Worm (Caenorhabditis elegans) whole organism, L1 larva: ENCODE measurements around the gene T10B9.14.
A peak's percentile ranks its signal among the peaks of the same experiment; 100 is the strongest.

Experiments
- C16A3.4 ChIP-seq: fragments of 150-350 bp; optimal IDR thresholded peaks from 2 replicates; lab custom pipeline; 2014; ENCODE audit warnings: missing biosample characterization, missing genetic modification characterization
- blmp-1 ChIP-seq: fragments of 150-350 bp; optimal IDR thresholded peaks from 2 replicates; lab custom pipeline; 2014; ENCODE audit warnings: missing biosample characterization, missing genetic modification characterization
- ceh-63 ChIP-seq: fragments of 200-800 bp; sonication (Bioruptor generic); optimal IDR thresholded peaks from 2 replicates; lab custom pipeline; 2018; ENCODE audit warnings: mild to moderate bottlenecking, missing genetic modification characterization, missing compliant biosample characterization
- ceh-8 ChIP-seq: fragments of 200-800 bp; sonication (Bioruptor generic); optimal IDR thresholded peaks from 2 replicates; lab custom pipeline; 2018; ENCODE audit warnings: mild to moderate bottlenecking, missing genetic modification characterization, moderate library complexity, missing compliant biosample characterization
- ceh-82 ChIP-seq, 3 experiments: fragments of 150-350 bp in 1 of 3; sonication (generic microtip) in 2 of 3; optimal IDR thresholded peaks; 2 replicates each; lab custom pipeline; 2014 to 2017; ENCODE audit warnings: missing biosample characterization in 3 of 3, missing genetic modification characterization in 3 of 3
- ceh-90 ChIP-seq: sonication (generic microtip); optimal IDR thresholded peaks from 2 replicates; lab custom pipeline; 2016; ENCODE audit warnings: missing genetic modification characterization, missing compliant biosample characterization
- dpl-1 ChIP-seq, 3 experiments: fragments of 150-350 bp in 2 of 3; sonication (generic microtip) in 1 of 3; optimal IDR thresholded peaks; 2 replicates each; lab custom pipeline; 2014 to 2017; ENCODE audit warnings: missing biosample characterization in 3 of 3, missing genetic modification characterization in 3 of 3, missing genetic modification reagents in 3 of 3
- efl-1 ChIP-seq, 4 experiments: fragments of 150-350 bp; optimal IDR thresholded peaks in 3 of 4; peaks in 1 of 4; 1 replicate in 1 of 4; 2 replicates in 3 of 4; lab custom pipeline; 2014; ENCODE audit warnings: missing biosample characterization in 2 of 4, missing genetic modification characterization in 2 of 4, missing genetic modification reagents in 2 of 4
- egl-13 ChIP-seq: sonication (generic microtip); optimal IDR thresholded peaks from 2 replicates; lab custom pipeline; 2016; ENCODE audit warnings: missing genotype, missing genetic modification reagents, missing genetic modification characterization, missing compliant biosample characterization
- elt-2 ChIP-seq: sonication (generic microtip); optimal IDR thresholded peaks from 2 replicates; lab custom pipeline; 2016; ENCODE audit warnings: missing genetic modification characterization, mild to moderate bottlenecking, inconsistent platforms, missing compliant biosample characterization, missing genetic modification reagents
- elt-3 ChIP-seq, 6 experiments: fragments of 150-350 bp in 1 of 6; sonication (generic microtip); optimal IDR thresholded peaks; 2 replicates each; lab custom pipeline; 2017 to 2018; ENCODE audit warnings: missing biosample characterization in 6 of 6, missing genetic modification characterization in 6 of 6, inconsistent platforms in 1 of 6
- ets-5 ChIP-seq: fragments of 200-800 bp; sonication (Bioruptor generic); IDR thresholded peaks from 2 replicates; pipeline ENCODE4 v1.3.6; 2022; ENCODE audit warnings: missing genetic modification characterization, missing compliant biosample characterization
- fkh-10 ChIP-seq: sonication (generic microtip); optimal IDR thresholded peaks from 2 replicates; lab custom pipeline; 2017; ENCODE audit warnings: missing biosample characterization, missing genetic modification reagents, missing genetic modification characterization
- fkh-8 ChIP-seq: sonication (generic microtip); optimal IDR thresholded peaks from 2 replicates; lab custom pipeline; 2016; ENCODE audit warnings: mild to moderate bottlenecking, missing genetic modification characterization, missing compliant biosample characterization
- grh-1 ChIP-seq: fragments of 200-800 bp; sonication (Bioruptor generic); IDR thresholded peaks from 2 replicates; pipeline ENCODE4 v1.3.6; 2022; ENCODE audit warnings: missing genetic modification reagents, missing genetic modification characterization, missing compliant biosample characterization
- hlh-4 ChIP-seq: sonication (generic microtip); optimal IDR thresholded peaks from 2 replicates; lab custom pipeline; 2016; ENCODE audit warnings: mild to moderate bottlenecking, missing genetic modification characterization, missing compliant biosample characterization
- irx-1 ChIP-seq: sonication (generic microtip); optimal IDR thresholded peaks from 2 replicates; lab custom pipeline; 2016; ENCODE audit warnings: missing genetic modification characterization, missing compliant biosample characterization
- isw-1 ChIP-seq: fragments of 200-800 bp; sonication (Bioruptor generic); IDR thresholded peaks from 2 replicates; pipeline ENCODE4 v1.3.6; 2022; ENCODE audit warnings: missing genetic modification characterization, missing compliant biosample characterization
- lin-14 ChIP-seq: fragments of 200-800 bp; sonication (Bioruptor generic); optimal IDR thresholded peaks from 2 replicates; lab custom pipeline; 2018; ENCODE audit warnings: mild to moderate bottlenecking, missing genetic modification characterization, moderate library complexity, missing compliant biosample characterization
- lin-35 ChIP-seq, 2 experiments: fragments of 150-350 bp; optimal IDR thresholded peaks; 2 replicates each; lab custom pipeline; 2014; ENCODE audit warnings: missing biosample characterization in 2 of 2, missing genetic modification characterization in 2 of 2, missing genetic modification reagents in 2 of 2
- lir-3 ChIP-seq: sonication (generic microtip); optimal IDR thresholded peaks from 2 replicates; lab custom pipeline; 2016; ENCODE audit warnings: mild to moderate bottlenecking, missing genetic modification characterization, moderate library complexity, missing compliant biosample characterization; ENCODE audit not compliant: poor library complexity
- mdl-1 ChIP-seq, 2 experiments: fragments of 150-350 bp; optimal IDR thresholded peaks; 2 replicates each; lab custom pipeline; 2014 to 2017; ENCODE audit warnings: missing biosample characterization in 2 of 2, missing genetic modification characterization in 2 of 2, inconsistent platforms in 1 of 2
- mef-2 ChIP-seq: fragments of 150-350 bp; optimal IDR thresholded peaks from 2 replicates; lab custom pipeline; 2014; ENCODE audit warnings: missing biosample characterization, missing genetic modification characterization
- mep-1 ChIP-seq: fragments of 150-350 bp; optimal IDR thresholded peaks from 2 replicates; lab custom pipeline; 2014; ENCODE audit warnings: missing biosample characterization, missing genetic modification characterization
- nhr-19 ChIP-seq: fragments of 200-800 bp; sonication (Bioruptor generic); conservative IDR thresholded peaks from 2 replicates; pipeline ENCODE4 v1.3.6; 2022; ENCODE audit warnings: missing genetic modification characterization, missing compliant biosample characterization
- nhr-20 ChIP-seq: sonication (generic microtip); optimal IDR thresholded peaks from 2 replicates; lab custom pipeline; 2016; ENCODE audit warnings: mild to moderate bottlenecking, missing genetic modification characterization, missing compliant biosample characterization
- nhr-237 ChIP-seq: fragments of 150-350 bp; optimal IDR thresholded peaks from 2 replicates; lab custom pipeline; 2014; ENCODE audit warnings: missing biosample characterization, missing genetic modification characterization
- nhr-71 ChIP-seq: sonication (generic microtip); optimal IDR thresholded peaks from 2 replicates; lab custom pipeline; 2016; ENCODE audit warnings: mild to moderate bottlenecking, missing genetic modification characterization, moderate library complexity, missing compliant biosample characterization
- nhr-76 ChIP-seq: sonication (generic microtip); optimal IDR thresholded peaks from 2 replicates; lab custom pipeline; 2017; ENCODE audit warnings: missing biosample characterization, missing genetic modification characterization
- nhr-85 ChIP-seq: sonication (generic microtip); peaks from one replicate; lab custom pipeline; 2016; ENCODE audit warnings: missing genetic modification characterization, inconsistent platforms, missing compliant biosample characterization
- snu-23 ChIP-seq: sonication (generic microtip); optimal IDR thresholded peaks from 2 replicates; lab custom pipeline; 2016; ENCODE audit warnings: missing genetic modification characterization, missing compliant biosample characterization
- sptf-1 ChIP-seq: fragments of 150-350 bp; optimal IDR thresholded peaks from 2 replicates; lab custom pipeline; 2014; ENCODE audit warnings: missing biosample characterization, missing genetic modification characterization
- unc-130 ChIP-seq: fragments of 150-350 bp; optimal IDR thresholded peaks from 2 replicates; lab custom pipeline; 2017; ENCODE audit warnings: missing biosample characterization, missing genetic modification characterization, inconsistent platforms
- unc-86 ChIP-seq: sonication (generic microtip); optimal IDR thresholded peaks from 2 replicates; lab custom pipeline; 2016; ENCODE audit warnings: missing genetic modification characterization, missing compliant biosample characterization
- zag-1 ChIP-seq: fragments of 150-350 bp; optimal IDR thresholded peaks from 2 replicates; lab custom pipeline; 2014; ENCODE audit warnings: missing biosample characterization, missing genetic modification characterization

The T10B9.14 gene

DNA sequence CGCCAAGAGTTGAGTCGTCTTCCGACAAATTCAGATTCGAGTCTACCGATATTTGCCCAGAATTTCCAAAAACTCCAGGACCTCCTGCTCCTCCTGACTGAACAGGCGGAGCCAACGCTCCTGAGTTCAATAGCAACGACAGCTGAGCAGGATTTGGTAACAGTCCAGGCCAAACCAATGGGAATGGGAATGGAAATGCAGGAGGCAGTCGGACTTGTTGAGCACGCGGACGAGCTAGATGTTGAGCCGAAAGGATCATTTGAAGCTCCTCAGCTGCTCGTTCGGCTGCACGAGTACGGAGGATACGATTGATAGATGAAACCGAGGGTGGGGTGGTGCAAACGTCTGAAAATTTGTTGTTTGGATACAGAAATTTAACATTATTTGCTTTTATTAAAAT lies 44.7 kb upstream of the T10B9.14 start:
- no peak for TF ChIP-seq unc-130 (tag; lab: Kevin White, UChicago)
- no peak for TF ChIP-seq dpl-1 (GFP tag; optimal IDR thresholded peaks at IDR 0.05; lab: Kevin White, UChicago)
- TF ChIP-seq mep-1 (tag; lab: Kevin White, UChicago), result no peak
- TF ChIP-seq efl-1 (optimal IDR thresholded peaks at IDR 0.05; lab: Kevin White, UChicago), result no peak
- TF ChIP-seq efl-1 (GFP tag; optimal IDR thresholded peaks at IDR 0.05 in 1 of 2; lab: Kevin White, UChicago), result peak in 1 of 2 experiments; percentile 59
- TF ChIP-seq ceh-90 (tag; lab: Kevin White, UChicago), result no peak
- TF ChIP-seq ceh-82 (tag; optimal IDR thresholded peaks at IDR 0.05; lab: Kevin White, UChicago), result no peak
- no peak for TF ChIP-seq nhr-237 (tag; lab: Kevin White, UChicago)
- TF ChIP-seq irx-1 (tag; lab: Kevin White, UChicago), result no peak

DNA sequence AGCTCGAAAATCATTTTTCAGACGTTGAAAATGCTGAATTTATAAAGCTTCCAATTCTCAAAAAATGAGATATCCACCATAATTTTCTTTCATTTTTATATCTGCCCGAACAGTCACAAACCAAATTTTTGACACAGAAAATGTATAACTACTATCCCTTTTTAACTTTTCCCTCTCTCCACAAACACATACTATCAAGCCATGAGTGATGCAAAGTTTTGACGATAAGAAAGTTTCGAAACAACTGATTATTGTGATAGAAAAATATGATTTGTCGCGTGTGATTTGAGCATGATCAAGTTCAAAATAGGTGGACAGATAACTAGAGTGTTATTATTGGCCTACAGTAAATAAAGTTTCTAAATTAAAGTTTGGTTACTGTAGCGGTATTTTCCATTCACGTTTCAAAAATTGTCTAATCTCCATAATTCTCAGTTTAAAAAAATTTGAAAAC lies 25.3 kb upstream of the T10B9.14 start, which contains the start of gene cyp-13A8:
Gene cyp-13A8, minus strand, starts transcription at position 51 of the 454 bp plus-strand sequence.
- TF ChIP-seq lin-14 (GFP tag; lab: Kevin White, UChicago) (peak; percentile 63), hlh-4 (tag; lab: Kevin White, UChicago) (no peak), sptf-1 (tag; lab: Kevin White, UChicago) (no peak), elt-2 (tag; lab: Kevin White, UChicago) (peak; percentile 66), blmp-1 (tag; lab: Kevin White, UChicago) (peak; percentile 32), nhr-76 (no peak), nhr-71 (tag; lab: Kevin White, UChicago) (peak; percentile 31), elt-3 (tag; optimal IDR thresholded peaks at IDR 0.05; lab: Kevin White, UChicago) (peak in 1 of 6 experiments; percentile 43), nhr-85 (tag; lab: Kevin White, UChicago) (peak; percentile 60), C16A3.4 (tag; lab: Kevin White, UChicago) (no peak), snu-23 (GFP tag; lab: Kevin White, UChicago) (peak; percentile 23), mdl-1 (tag; optimal IDR thresholded peaks at IDR 0.05; lab: Kevin White, UChicago) (no peak), ceh-63 (GFP tag; lab: Kevin White, UChicago) (no peak), lin-35 (GFP tag; optimal IDR thresholded peaks at IDR 0.05; lab: Kevin White, UChicago) (peak in 1 of 2 experiments; percentile 39), nhr-20 (tag; lab: Kevin White, UChicago) (peak; percentile 93), egl-13 (tag; lab: Kevin White, UChicago) (no peak), ets-5 (no peak), efl-1 (optimal IDR thresholded peaks at IDR 0.05; lab: Kevin White, UChicago) (no peak), efl-1 (GFP tag; optimal IDR thresholded peaks at IDR 0.05 in 1 of 2; lab: Kevin White, UChicago) (peak in 1 of 2 experiments; percentile 91), grh-1 (no peak)

DNA sequence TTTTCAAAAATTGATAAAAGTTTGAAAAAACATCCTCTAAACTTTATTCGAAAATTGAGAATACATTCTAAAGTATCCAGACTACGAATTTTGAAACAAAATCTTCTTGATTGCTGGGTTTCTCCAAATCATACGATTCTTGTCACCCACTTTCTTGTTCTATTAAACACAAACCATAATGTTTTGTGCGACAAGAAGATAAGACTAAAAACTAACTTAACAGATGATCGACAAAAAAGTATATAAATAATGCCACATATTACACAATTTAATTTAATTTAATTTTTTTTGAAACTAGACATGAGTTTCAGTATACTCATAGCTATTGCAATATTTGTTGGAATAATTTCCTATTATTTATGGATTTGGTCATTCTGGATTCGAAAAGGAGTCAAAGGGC lies 21.1 kb upstream of the T10B9.14 start, which contains the start of gene cyp-13A7:
Gene cyp-13A7, plus strand, starts transcription at position 301 of the 400 bp plus-strand sequence.
- no peak for TF ChIP-seq isw-1 (GFP tag; lab: Robert Waterston, UW)
- TF ChIP-seq fkh-8 (tag; lab: Kevin White, UChicago), result no peak
- no peak for TF ChIP-seq nhr-76
- no peak for TF ChIP-seq zag-1 (tag; lab: Kevin White, UChicago)
- TF ChIP-seq sptf-1 (tag; lab: Kevin White, UChicago), result no peak
- TF ChIP-seq nhr-20 (tag; lab: Kevin White, UChicago), result peak; percentile 17
- TF ChIP-seq nhr-85 (tag; lab: Kevin White, UChicago), result peak; percentile 6
- no peak for TF ChIP-seq nhr-237 (tag; lab: Kevin White, UChicago)
- TF ChIP-seq ceh-8, result no peak
- TF ChIP-seq ceh-90 (tag; lab: Kevin White, UChicago), result no peak
- no peak for TF ChIP-seq nhr-19

DNA sequence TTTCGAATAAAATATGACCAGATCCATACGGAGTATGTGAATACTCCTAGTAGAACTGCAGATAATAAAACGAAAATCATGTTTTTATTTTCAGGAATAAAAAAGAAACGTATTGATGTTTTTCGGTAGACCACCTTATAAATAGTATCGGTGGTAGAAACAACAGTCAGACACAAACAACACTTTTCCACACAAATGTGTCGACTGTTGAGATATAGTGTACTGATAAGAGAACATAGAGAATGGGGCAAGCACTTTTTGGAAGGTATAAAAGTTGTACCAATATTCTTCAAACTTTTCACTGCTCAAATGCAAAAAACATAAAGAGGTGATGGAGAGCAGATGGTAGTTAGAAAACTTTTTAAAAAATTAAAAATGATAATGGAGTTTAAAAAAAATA lies 20.4 kb upstream of the T10B9.14 start, which contains the start of gene cyp-13A6:
Gene cyp-13A6, minus strand, starts transcription at position 180 of the 400 bp plus-strand sequence.
- TF ChIP-seq nhr-71 (tag; lab: Kevin White, UChicago), result no peak
- TF ChIP-seq nhr-20 (tag; lab: Kevin White, UChicago), result peak; percentile 13
- TF ChIP-seq lin-35 (GFP tag; optimal IDR thresholded peaks at IDR 0.05; lab: Kevin White, UChicago), result no peak
- TF ChIP-seq lin-14 (GFP tag; lab: Kevin White, UChicago), result peak; percentile 28
- TF ChIP-seq lir-3 (tag; lab: Kevin White, UChicago), result no peak
- TF ChIP-seq fkh-10 (GFP tag; lab: Kevin White, UChicago), result no peak
- peak; percentile 21 for TF ChIP-seq elt-2 (tag; lab: Kevin White, UChicago)
- no peak for TF ChIP-seq grh-1
- TF ChIP-seq mef-2 (tag; lab: Kevin White, UChicago), result no peak
- TF ChIP-seq unc-86 (tag; lab: Kevin White, UChicago), result no peak
